Worm (Caenorhabditis elegans) whole organism, early embryonic: ENCODE data around the gene idpb-2.

Source experiments
- B0310.2 ChIP-seq: sonication (generic microtip); optimal IDR thresholded peaks from 2 replicates; lab custom pipeline; 2016; ENCODE audit warnings: mild to moderate bottlenecking, missing genetic modification characterization, missing compliant biosample characterization
- F13C5.2 ChIP-seq: sonication (generic microtip); optimal IDR thresholded peaks from 2 replicates; lab custom pipeline; 2017; ENCODE audit warnings: mild to moderate bottlenecking, missing genetic modification characterization, inconsistent platforms, missing compliant biosample characterization
- aly-1 ChIP-seq: sonication (generic microtip); optimal IDR thresholded peaks from 2 replicates; lab custom pipeline; 2016; ENCODE audit warnings: missing genetic modification characterization, missing compliant biosample characterization
- ama-1 ChIP-seq: fragments of 150-350 bp; optimal IDR thresholded peaks from 2 replicates; lab custom pipeline; 2014
- ceh-13 ChIP-seq: fragments of 200-800 bp; sonication (Bioruptor generic); optimal IDR thresholded peaks from 2 replicates; lab custom pipeline; 2018; ENCODE audit warnings: mild to moderate bottlenecking, missing genetic modification characterization, missing compliant biosample characterization
- ceh-36 ChIP-seq: sonication (generic microtip); optimal IDR thresholded peaks from 2 replicates; lab custom pipeline; 2016; ENCODE audit warnings: missing genetic modification characterization, inconsistent platforms, missing compliant biosample characterization
- ets-7 ChIP-seq: sonication (generic microtip); optimal IDR thresholded peaks from 2 replicates; lab custom pipeline; 2016; ENCODE audit warnings: missing genotype, missing genetic modification characterization, missing compliant biosample characterization
- flt-1 ChIP-seq: fragments of 200-800 bp; sonication (Bioruptor generic); IDR thresholded peaks from 2 replicates; pipeline ENCODE4 v1.3.6; 2022; ENCODE audit warnings: missing genetic modification characterization, missing compliant biosample characterization
- hmbx-1 ChIP-seq: sonication (generic microtip); optimal IDR thresholded peaks from 2 replicates; lab custom pipeline; 2016; ENCODE audit warnings: mild to moderate bottlenecking, missing genetic modification characterization, missing compliant biosample characterization
- hmg-4 ChIP-seq: fragments of 200-800 bp; sonication (Bioruptor generic); optimal IDR thresholded peaks from 2 replicates; lab custom pipeline; 2018; ENCODE audit warnings: mild to moderate bottlenecking, missing genetic modification characterization, missing compliant biosample characterization
- hnd-1 ChIP-seq: sonication (generic microtip); optimal IDR thresholded peaks from 2 replicates; lab custom pipeline; 2016; ENCODE audit warnings: missing genetic modification characterization, missing compliant biosample characterization
- pes-1 ChIP-seq: fragments of 200-800 bp; sonication (Bioruptor generic); IDR thresholded peaks from 2 replicates; pipeline ENCODE4 v1.3.6; 2022; ENCODE audit warnings: missing genetic modification reagents, missing genetic modification characterization, missing compliant biosample characterization
- scrt-1 ChIP-seq: fragments of 200-800 bp; sonication (Bioruptor generic); IDR thresholded peaks from 2 replicates; pipeline ENCODE4 v1.3.6; 2022; ENCODE audit warnings: missing genetic modification characterization, missing compliant biosample characterization
- sea-1 ChIP-seq: fragments of 200-800 bp; sonication (Bioruptor generic); conservative IDR thresholded peaks from 2 replicates; pipeline ENCODE4 v1.3.6; 2022; ENCODE audit warnings: missing genetic modification characterization, missing compliant biosample characterization
- tbx-11 ChIP-seq: fragments of 200-800 bp; sonication (Bioruptor generic); IDR thresholded peaks from 2 replicates; pipeline ENCODE4 v1.3.6; 2022; ENCODE audit warnings: missing genetic modification characterization, missing compliant biosample characterization
- tbx-37 ChIP-seq: fragments of 200-800 bp; sonication (Bioruptor generic); conservative IDR thresholded peaks from 2 replicates; pipeline ENCODE4 v1.3.6; 2022; ENCODE audit warnings: missing genetic modification reagents, missing genetic modification characterization, missing compliant biosample characterization
- tra-4 ChIP-seq: sonication (generic microtip); optimal IDR thresholded peaks from 2 replicates; lab custom pipeline; 2017; ENCODE audit warnings: missing genetic modification characterization, missing compliant biosample characterization

idpb-2 gene

DNA sequence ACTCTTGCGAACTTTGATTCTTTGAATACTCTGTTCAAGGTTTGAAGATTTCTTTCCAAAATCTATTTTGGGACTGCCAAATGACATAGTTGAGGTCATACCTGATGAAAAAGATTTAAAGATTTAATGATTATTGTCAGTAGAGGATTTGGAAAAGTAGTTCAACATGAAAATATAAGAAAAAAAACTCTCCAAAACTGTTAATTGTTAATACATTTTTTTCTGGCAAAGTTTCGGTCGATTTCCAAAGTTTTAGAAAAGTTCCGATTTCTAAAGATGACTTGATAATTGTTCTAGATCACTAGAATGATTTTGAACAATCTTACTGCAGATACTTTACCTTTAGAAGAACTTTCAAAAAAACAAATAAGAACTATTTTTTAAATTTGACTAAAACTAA, 1.8 kb upstream of the idpb-2 start, which contains the start of gene C27A2.7:
C27A2.7 (minus strand) TSS at position 101 of the 400 bp plus-strand sequence.
- no peak for TF ChIP-seq F13C5.2 (tag; lab: Kevin White, UChicago)
- TF ChIP-seq ets-7 (tag; lab: Kevin White, UChicago) = no peak
- no peak for TF ChIP-seq sea-1 (GFP tag; lab: Robert Waterston, UW)
- no peak for TF ChIP-seq ceh-36 (tag; lab: Kevin White, UChicago)
- TF ChIP-seq tra-4 (tag; lab: Kevin White, UChicago) = no peak

ce11 chrII:5067927-5068326, 1.5 kb downstream of the idpb-2 start, which contains the start of gene C27A2.8:
Gene C27A2.8, minus strand, starts transcription at chrII:5068043.
- TF ChIP-seq tra-4 (tag; lab: Kevin White, UChicago) = no peak
- peak; percentile 10 for TF ChIP-seq aly-1 (tag; lab: Kevin White, UChicago)
- no peak for TF ChIP-seq scrt-1
- TF ChIP-seq flt-1 (GFP tag; lab: Robert Waterston, UW) = no peak
- TF ChIP-seq hnd-1 (tag; lab: Kevin White, UChicago) = no peak

- TF ChIP-seq tra-4 (tag; lab: Kevin White, UChicago) (no peak), ets-7 (tag; lab: Kevin White, UChicago) (no peak), ceh-36 (tag; lab: Kevin White, UChicago) (no peak), hnd-1 (tag; lab: Kevin White, UChicago) (no peak), tbx-11 (no peak), tbx-37 (no peak), ceh-13 (no peak), F13C5.2 (tag; lab: Kevin White, UChicago) (no peak), aly-1 (tag; lab: Kevin White, UChicago) (no peak), scrt-1 (no peak), hmg-4 (GFP tag; lab: Kevin White, UChicago) (no peak), ama-1 (lab: Kevin White, UChicago) (no peak), pes-1 (GFP tag; lab: Robert Waterston, UW) (no peak), flt-1 (GFP tag; lab: Robert Waterston, UW) (no peak), hmbx-1 (no peak), B0310.2 (tag; lab: Kevin White, UChicago) (no peak)
These were observed 2.5 kb downstream of the idpb-2 start for ce11 chrII:5066967-5067366.

- TF ChIP-seq pes-1 (GFP tag; lab: Robert Waterston, UW) (peak; percentile 46; the same call in 1 of the 2 replicates), hmg-4 (GFP tag; lab: Kevin White, UChicago) (no peak), F13C5.2 (tag; lab: Kevin White, UChicago) (peak; percentile 43)
These were observed 7.5 kb downstream of the idpb-2 start, which contains the start of gene smc-5 for ce11 chrII:5061794-5062368. Gene smc-5, plus strand, starts transcription at chrII:5062125.

- TF ChIP-seq tbx-11 (no peak), hmbx-1 (no peak), sea-1 (GFP tag; lab: Robert Waterston, UW) (no peak), tra-4 (tag; lab: Kevin White, UChicago) (no peak), flt-1 (GFP tag; lab: Robert Waterston, UW) (no peak), ceh-13 (no peak), scrt-1 (no peak), hnd-1 (tag; lab: Kevin White, UChicago) (no peak), F13C5.2 (tag; lab: Kevin White, UChicago) (no peak), ama-1 (lab: Kevin White, UChicago) (no peak), ets-7 (tag; lab: Kevin White, UChicago) (no peak), B0310.2 (tag; lab: Kevin White, UChicago) (no peak), tbx-37 (no peak), aly-1 (tag; lab: Kevin White, UChicago) (no peak), ceh-36 (tag; lab: Kevin White, UChicago) (no peak), hmg-4 (GFP tag; lab: Kevin White, UChicago) (no peak)
These were observed 8.7 kb downstream of the idpb-2 start, which contains the start of gene pho-12 for ce11 chrII:5060719-5061118. Gene pho-12, minus strand, starts transcription at chrII:5060819.

DNA sequence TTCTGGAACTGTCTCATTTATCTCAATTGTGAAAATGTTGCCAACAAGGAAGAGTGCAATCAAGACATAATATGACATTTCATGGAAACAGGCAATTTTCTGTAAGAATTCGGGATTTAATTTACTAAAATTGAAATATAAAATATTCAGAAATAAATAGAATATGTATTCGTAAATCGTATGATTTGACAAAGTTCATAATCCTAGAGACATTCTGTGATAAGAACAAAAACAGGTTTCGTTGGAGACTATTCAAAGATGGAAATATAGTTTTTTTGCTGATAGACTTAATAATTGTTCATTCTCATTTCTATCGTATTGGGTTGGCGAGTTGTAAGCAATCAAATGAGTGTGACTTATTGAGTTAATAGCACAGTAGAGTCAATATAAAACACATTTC, 11.4 kb downstream of the idpb-2 start, which contains the start of gene C27A2.12:
C27A2.12 (minus strand) TSS at position 101 of the 400 bp plus-strand sequence.
- no peak for TF ChIP-seq sea-1 (GFP tag; lab: Robert Waterston, UW)
- TF ChIP-seq ets-7 (tag; lab: Kevin White, UChicago) = no peak
- no peak for TF ChIP-seq hmg-4 (GFP tag; lab: Kevin White, UChicago)
- TF ChIP-seq F13C5.2 (tag; lab: Kevin White, UChicago) = no peak
- no peak for TF ChIP-seq ceh-36 (tag; lab: Kevin White, UChicago)
- no peak for TF ChIP-seq ceh-13
- TF ChIP-seq pes-1 (GFP tag; lab: Robert Waterston, UW) = no peak
- TF ChIP-seq hmbx-1 = no peak
- no peak for TF ChIP-seq B0310.2 (tag; lab: Kevin White, UChicago)
- no peak for TF ChIP-seq tra-4 (tag; lab: Kevin White, UChicago)
- TF ChIP-seq tbx-37 = no peak
- no peak for TF ChIP-seq hnd-1 (tag; lab: Kevin White, UChicago)
- TF ChIP-seq flt-1 (GFP tag; lab: Robert Waterston, UW) = no peak
- TF ChIP-seq tbx-11 = no peak
- TF ChIP-seq ama-1 (lab: Kevin White, UChicago) = no peak
- TF ChIP-seq scrt-1 = no peak
- TF ChIP-seq aly-1 (tag; lab: Kevin White, UChicago) = no peak

DNA sequence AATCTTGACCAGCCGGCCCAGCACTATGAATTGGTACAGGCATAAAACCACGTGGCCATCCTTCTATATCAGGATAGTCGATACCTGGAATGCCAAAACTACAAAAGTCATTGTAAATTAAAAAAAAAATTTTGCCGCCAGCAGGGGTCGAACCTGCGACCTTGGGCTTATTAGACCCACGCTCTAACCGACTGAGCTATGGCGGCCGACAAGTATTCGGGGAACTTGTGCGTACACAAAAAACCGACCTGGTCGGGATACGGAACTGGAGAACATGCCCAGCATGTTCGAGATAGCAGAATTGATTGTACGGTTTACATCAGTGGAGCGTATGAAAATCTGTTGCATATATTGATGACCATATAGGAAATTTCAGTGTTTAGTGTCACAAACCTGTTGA, 12.1 kb downstream of the idpb-2 start:
- TF ChIP-seq ceh-36 (tag; lab: Kevin White, UChicago) (peak; percentile 54), pes-1 (GFP tag; lab: Robert Waterston, UW) (peak; percentile 86), B0310.2 (tag; lab: Kevin White, UChicago) (peak; percentile 24), sea-1 (GFP tag; lab: Robert Waterston, UW) (0 out of 2 replicates have a peak, but pooled peaks have one; percentile 63), hmbx-1 (no peak), ets-7 (tag; lab: Kevin White, UChicago) (no peak), tbx-37 (no peak; the same call in 1 of the 2 replicates), hnd-1 (tag; lab: Kevin White, UChicago) (no peak), flt-1 (GFP tag; lab: Robert Waterston, UW) (peak; percentile 72), hmg-4 (GFP tag; lab: Kevin White, UChicago) (peak; percentile 51), ceh-13 (peak; percentile 53), aly-1 (tag; lab: Kevin White, UChicago) (no peak), ama-1 (lab: Kevin White, UChicago) (no peak), scrt-1 (peak; percentile 72), tbx-11 (0 out of 2 replicates have a peak, but pooled peaks have one; percentile 28), tra-4 (tag; lab: Kevin White, UChicago) (no peak), F13C5.2 (tag; lab: Kevin White, UChicago) (no peak)
